Fruit fly (Drosophila melanogaster) whole organism, embryonic: ENCODE results near the gene Cdk1.

Experiments
- BtbVII ChIP-seq: fragments of 200-800 bp; sonication (Bioruptor generic); optimal IDR thresholded peaks from 3 replicates; lab custom pipeline; 2017; ENCODE audit warnings: missing biosample characterization, mild to moderate bottlenecking, missing genetic modification characterization
- CG1024 ChIP-seq: fragments of 200-800 bp; sonication (Bioruptor generic); IDR thresholded peaks from 2 replicates; pipeline ENCODE4 v1.3.6; 2022; ENCODE audit warnings: missing biosample characterization, missing genetic modification characterization
- CG11093 ChIP-seq: fragments of 200-800 bp; sonication (Bioruptor generic); IDR thresholded peaks from 3 replicates; pipeline ENCODE4 v1.3.6; 2022; ENCODE audit warnings: missing biosample characterization, missing genetic modification characterization
- CG11695 ChIP-seq: fragments of 200-800 bp; sonication (Bioruptor generic); IDR thresholded peaks from 3 replicates; pipeline ENCODE4 v1.3.6; 2022; ENCODE audit warnings: missing biosample characterization, missing genetic modification characterization
- CG11696 ChIP-seq: fragments of 200-800 bp; sonication (Bioruptor generic); IDR thresholded peaks from 2 replicates; pipeline ENCODE4 v1.3.6; 2022; ENCODE audit warnings: missing biosample characterization, missing genetic modification characterization
- CG12942 ChIP-seq: fragments of 200-800 bp; sonication (Bioruptor generic); optimal IDR thresholded peaks from 3 replicates; lab custom pipeline; 2016; ENCODE audit warnings: missing biosample characterization, missing genetic modification characterization
- CG14050 ChIP-seq: fragments of 200-800 bp; sonication (Bioruptor generic); IDR thresholded peaks from 3 replicates; pipeline ENCODE4 v1.3.6; 2022; ENCODE audit warnings: missing biosample characterization, missing genetic modification characterization
- CG15696 ChIP-seq: fragments of 200-800 bp; sonication (Bioruptor generic); optimal IDR thresholded peaks from 2 replicates; lab custom pipeline; 2019; ENCODE audit warnings: missing biosample characterization, mild to moderate bottlenecking, missing genetic modification characterization, moderate library complexity
- CG1832 ChIP-seq: fragments of 200-800 bp; sonication (Bioruptor generic); optimal IDR thresholded peaks from 2 replicates; lab custom pipeline; 2017; ENCODE audit warnings: missing biosample characterization, mild to moderate bottlenecking, missing genetic modification characterization, inconsistent platforms
- CG18599 ChIP-seq: fragments of 200-800 bp; sonication (Bioruptor generic); optimal IDR thresholded peaks from 3 replicates; lab custom pipeline; 2017; ENCODE audit warnings: missing biosample characterization, missing genetic modification characterization, mild to moderate bottlenecking, moderate library complexity, missing genetic modification reagents
- CG2116 ChIP-seq: fragments of 200-800 bp; sonication (Bioruptor generic); optimal IDR thresholded peaks from 3 replicates; lab custom pipeline; 2018; ENCODE audit warnings: missing biosample characterization, mild to moderate bottlenecking, missing genetic modification characterization
- CG2202 ChIP-seq: fragments of 200-800 bp; sonication (Bioruptor generic); optimal IDR thresholded peaks from 2 replicates; lab custom pipeline; 2018; ENCODE audit warnings: missing biosample characterization, mild to moderate bottlenecking, missing genetic modification characterization
- CG2678 ChIP-seq: fragments of 200-800 bp; sonication (Bioruptor generic); optimal IDR thresholded peaks from 3 replicates; lab custom pipeline; 2019; ENCODE audit warnings: missing biosample characterization, mild to moderate bottlenecking, missing genetic modification characterization, moderate library complexity
- CG30431 ChIP-seq: fragments of 200-800 bp; sonication (Bioruptor generic); optimal IDR thresholded peaks from 2 replicates; lab custom pipeline; 2017; ENCODE audit warnings: missing biosample characterization, missing genetic modification characterization
- CG3407 ChIP-seq: fragments of 200-800 bp; sonication (Bioruptor generic); optimal IDR thresholded peaks from 2 replicates; lab custom pipeline; 2018; ENCODE audit warnings: missing biosample characterization, mild to moderate bottlenecking, missing genetic modification characterization
- CG5953 ChIP-seq: fragments of 200-800 bp; sonication (Bioruptor generic); IDR thresholded peaks from 2 replicates; pipeline ENCODE4 v1.3.6; 2022; ENCODE audit warnings: missing biosample characterization, missing genetic modification characterization
- CG6791 ChIP-seq: fragments of 200-800 bp; sonication (Bioruptor generic); IDR thresholded peaks from 3 replicates; pipeline ENCODE4 v1.3.6; 2022; ENCODE audit warnings: missing biosample characterization, missing genetic modification characterization; ENCODE audit not compliant: partially characterized antibody
- CG6813 ChIP-seq: fragments of 200-800 bp; sonication (Bioruptor generic); optimal IDR thresholded peaks from 2 replicates; lab custom pipeline; 2017; ENCODE audit warnings: missing biosample characterization, missing genetic modification characterization, mild to moderate bottlenecking, moderate library complexity, missing genetic modification reagents
- CG8944 ChIP-seq: fragments of 200-800 bp; sonication (Bioruptor generic); optimal IDR thresholded peaks from 3 replicates; lab custom pipeline; 2016; ENCODE audit warnings: missing biosample characterization, missing genetic modification characterization
- CG9215 ChIP-seq: fragments of 200-800 bp; sonication (Bioruptor generic); IDR thresholded peaks from 2 replicates; pipeline ENCODE4 v1.3.6; 2022; ENCODE audit warnings: missing biosample characterization, missing genetic modification characterization
- CG9817 ChIP-seq: fragments of 200-800 bp; sonication (Bioruptor generic); optimal IDR thresholded peaks from 2 replicates; lab custom pipeline; 2018; ENCODE audit warnings: missing biosample characterization, mild to moderate bottlenecking, missing genetic modification characterization, moderate library complexity
- CkIIα-i1 ChIP-seq: fragments of 200-800 bp; sonication (Bioruptor generic); IDR thresholded peaks from 2 replicates; pipeline ENCODE4 v1.3.6; 2022; ENCODE audit warnings: missing biosample characterization, missing genetic modification characterization
- Doc3 ChIP-seq: fragments of 200-800 bp; sonication (Bioruptor generic); IDR thresholded peaks from 3 replicates; pipeline ENCODE4 v1.3.6; 2022; ENCODE audit warnings: missing biosample characterization, missing genetic modification characterization; ENCODE audit not compliant: partially characterized antibody
- Dref ChIP-seq: fragments of 200-800 bp; sonication (Bioruptor generic); IDR thresholded peaks from 2 replicates; pipeline ENCODE4 v1.3.6; 2022; ENCODE audit warnings: missing biosample characterization, missing genetic modification characterization
- Ets97D ChIP-seq: fragments of 200-800 bp; sonication (Bioruptor generic); optimal IDR thresholded peaks from 3 replicates; lab custom pipeline; 2016; ENCODE audit warnings: missing biosample characterization, missing genetic modification characterization
- Fer2 ChIP-seq: fragments of 200-800 bp; sonication (Bioruptor generic); optimal IDR thresholded peaks from 2 replicates; lab custom pipeline; 2018; ENCODE audit warnings: missing biosample characterization, mild to moderate bottlenecking, missing genetic modification characterization, moderate library complexity
- HHEX ChIP-seq: fragments of 200-800 bp; sonication (Bioruptor generic); optimal IDR thresholded peaks from 3 replicates; lab custom pipeline; 2017; ENCODE audit warnings: missing biosample characterization, mild to moderate bottlenecking, missing genetic modification characterization, missing genetic modification reagents
- HLH54F ChIP-seq: fragments of 200-800 bp; sonication (Bioruptor generic); optimal IDR thresholded peaks from 3 replicates; lab custom pipeline; 2016; ENCODE audit warnings: missing biosample characterization, missing genetic modification characterization
- HmgZ ChIP-seq: fragments of 200-800 bp; sonication (Bioruptor generic); optimal IDR thresholded peaks from 2 replicates; lab custom pipeline; 2018; ENCODE audit warnings: missing biosample characterization, mild to moderate bottlenecking, missing genetic modification characterization
- Hr39 ChIP-seq: fragments of >200 bp; optimal IDR thresholded peaks from 2 replicates; lab custom pipeline; 2017
- Mad ChIP-seq: fragments of 200-800 bp; sonication (Bioruptor generic); optimal IDR thresholded peaks from 2 replicates; lab custom pipeline; 2016; ENCODE audit warnings: missing biosample characterization, missing genetic modification characterization
- Optix ChIP-seq: fragments of 200-800 bp; sonication (Bioruptor generic); IDR thresholded peaks from 3 replicates; pipeline ENCODE4 v1.3.6; 2022; ENCODE audit warnings: missing biosample characterization, missing genetic modification characterization
- PHDP ChIP-seq: fragments of 200-800 bp; sonication (Bioruptor generic); optimal IDR thresholded peaks from 3 replicates; lab custom pipeline; 2018; ENCODE audit warnings: missing biosample characterization, mild to moderate bottlenecking, missing genetic modification characterization, moderate library complexity
- TFAM ChIP-seq: fragments of 200-800 bp; sonication (Bioruptor generic); optimal IDR thresholded peaks from 2 replicates; lab custom pipeline; 2017; ENCODE audit warnings: missing biosample characterization, missing genetic modification characterization, inconsistent platforms
- Taf1 ChIP-seq: fragments of 200-800 bp; sonication (Bioruptor generic); IDR thresholded peaks from 2 replicates; pipeline ENCODE4 v1.3.6; 2022; ENCODE audit warnings: missing biosample characterization, missing genetic modification characterization
- Xbp1 ChIP-seq: fragments of 200-800 bp; sonication (Bioruptor generic); optimal IDR thresholded peaks from 3 replicates; lab custom pipeline; 2016; ENCODE audit warnings: missing biosample characterization, mild to moderate bottlenecking, missing genetic modification characterization
- ab ChIP-seq: fragments of 200-800 bp; sonication (Bioruptor generic); optimal IDR thresholded peaks from 2 replicates; lab custom pipeline; 2016; ENCODE audit warnings: missing biosample characterization, missing genetic modification characterization
- ase ChIP-seq: fragments of 200-800 bp; sonication (Bioruptor generic); IDR thresholded peaks from 3 replicates; pipeline ENCODE4 v1.3.6; 2022; ENCODE audit warnings: missing biosample characterization, missing genetic modification characterization
- ash1 ChIP-seq: fragments of 200-800 bp; sonication (Bioruptor generic); optimal IDR thresholded peaks from 2 replicates; lab custom pipeline; 2018; ENCODE audit warnings: missing biosample characterization, mild to moderate bottlenecking, missing genetic modification characterization
- az2 ChIP-seq: fragments of 200-800 bp; sonication (Bioruptor generic); optimal IDR thresholded peaks from 3 replicates; lab custom pipeline; 2016; ENCODE audit warnings: missing biosample characterization, missing genetic modification characterization
- br ChIP-seq: fragments of >200 bp; optimal IDR thresholded peaks from 2 replicates; lab custom pipeline; 2017
- chn ChIP-seq: fragments of 200-800 bp; sonication (Bioruptor generic); optimal IDR thresholded peaks from 2 replicates; lab custom pipeline; 2016; ENCODE audit warnings: missing biosample characterization, missing genetic modification characterization
- crol ChIP-seq: fragments of 200-800 bp; sonication (Bioruptor generic); IDR thresholded peaks from 2 replicates; pipeline ENCODE4 v1.3.6; 2022; ENCODE audit warnings: missing biosample characterization, missing genetic modification characterization
- dan ChIP-seq: fragments of 200-800 bp; sonication (Bioruptor generic); IDR thresholded peaks from 2 replicates; pipeline ENCODE4 v1.3.6; 2022; ENCODE audit warnings: missing biosample characterization, missing genetic modification characterization
- eve ChIP-seq, 2 experiments: fragments of >200 bp; optimal IDR thresholded peaks; 2 replicates each; lab custom pipeline; 2017; ENCODE audit warnings: missing biosample characterization in 2 of 2, missing genetic modification characterization in 2 of 2
- fd96Cb ChIP-seq: fragments of 200-800 bp; sonication (Bioruptor generic); optimal IDR thresholded peaks from 2 replicates; lab custom pipeline; 2018; ENCODE audit warnings: missing biosample characterization, mild to moderate bottlenecking, missing genetic modification characterization, moderate library complexity
- grau ChIP-seq: fragments of 200-800 bp; optimal IDR thresholded peaks from 3 replicates; lab custom pipeline; 2019; ENCODE audit warnings: missing biosample characterization, mild to moderate bottlenecking, missing genetic modification characterization, moderate library complexity
- mirr ChIP-seq: fragments of 200-800 bp; sonication (Bioruptor generic); optimal IDR thresholded peaks from 3 replicates; lab custom pipeline; 2018; ENCODE audit warnings: missing biosample characterization, mild to moderate bottlenecking, missing genetic modification characterization
- nom ChIP-seq: fragments of 200-800 bp; sonication (Bioruptor generic); optimal IDR thresholded peaks from 2 replicates; lab custom pipeline; 2017; ENCODE audit warnings: missing biosample characterization, missing genetic modification characterization, mild to moderate bottlenecking, moderate library complexity, missing genetic modification reagents
- sob ChIP-seq: fragments of 200-800 bp; sonication (Bioruptor generic); IDR thresholded peaks from 2 replicates; pipeline ENCODE4 v1.3.6; 2022; ENCODE audit warnings: missing biosample characterization, missing genetic modification characterization
- zen ChIP-seq: fragments of 200-800 bp; sonication (Bioruptor generic); optimal IDR thresholded peaks from 3 replicates; lab custom pipeline; 2018; ENCODE audit warnings: missing biosample characterization, mild to moderate bottlenecking, missing genetic modification characterization, moderate library complexity

Cdk1 gene

DNA sequence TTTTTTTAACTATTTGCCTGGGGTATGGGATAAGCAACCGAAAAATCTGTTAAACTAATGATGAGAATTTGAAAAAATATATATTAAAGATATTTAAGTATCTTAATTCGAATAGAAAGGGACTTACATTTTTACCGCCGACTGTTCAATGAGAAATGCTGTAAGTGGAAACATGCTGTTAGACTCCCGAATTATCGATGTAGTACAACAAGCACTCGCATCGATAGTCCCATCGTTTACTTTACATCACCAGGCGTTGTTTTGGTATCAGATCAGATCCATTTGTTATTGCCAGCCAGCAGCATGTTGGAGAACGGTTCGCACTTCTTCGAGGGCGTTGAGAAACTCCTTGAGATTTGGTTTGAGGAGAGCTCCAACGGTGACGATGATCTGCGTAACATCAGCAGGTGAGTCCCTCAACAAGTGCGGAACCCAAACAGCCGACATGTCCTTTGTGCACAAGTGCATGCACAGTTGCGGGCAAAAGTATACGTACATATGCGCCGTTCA is 46.8 kb downstream of the Cdk1 start, which contains the start of gene SamDC (continued):
- TF ChIP-seq Mad (peak; percentile 4), CkIIα-i1 (GFP tag; lab: Robert Waterston, UW) (no peak), TFAM (GFP tag; lab: Kevin White, UChicago) (no peak), dan (GFP tag; lab: Robert Waterston, UW) (no peak), sob (peak; percentile 65; the same call in 1 of the 2 replicates), HHEX (GFP tag; lab: Kevin White, UChicago) (peak; percentile 48), CG14050 (GFP tag; lab: Robert Waterston, UW) (peak; percentile 19; the same call in 1 of the 3 replicates), CG2202 (tag; lab: Kevin White, UChicago) (no peak), CG2116 (GFP tag; lab: Kevin White, UChicago) (peak; percentile 60), Ets97D (GFP tag; lab: Kevin White, UChicago) (peak; percentile 42), ase (GFP tag; lab: Robert Waterston, UW) (no peak), CG6813 (GFP tag; lab: Kevin White, UChicago) (peak; percentile 46), CG1024 (peak; percentile 95), CG1832 (GFP tag; lab: Kevin White, UChicago) (no peak), az2 (GFP tag; lab: Kevin White, UChicago) (peak; percentile 53), CG2678 (tag; lab: Kevin White, UChicago) (peak; percentile 33), CG6791 (peak; percentile 87), CG15696 (tag; lab: Kevin White, UChicago) (peak; percentile 23), nom (GFP tag; lab: Kevin White, UChicago) (no peak), grau (tag; lab: Kevin White, UChicago) (peak; percentile 62), BtbVII (GFP tag; lab: Kevin White, UChicago) (peak; percentile 36), mirr (GFP tag; lab: Kevin White, UChicago) (peak; percentile 47), ab (GFP tag; lab: Kevin White, UChicago) (no peak), CG8944 (peak; percentile 17), HLH54F (peak; percentile 23), CG18599 (GFP tag; lab: Kevin White, UChicago) (no peak), chn (peak; percentile 10), fd96Cb (peak; percentile 26), HmgZ (tag; lab: Kevin White, UChicago) (peak; percentile 59), CG12942 (GFP tag; lab: Kevin White, UChicago) (peak; percentile 4), crol (no peak), Xbp1 (peak; percentile 51), CG30431 (no peak), Optix (no peak), Dref (GFP tag; lab: Robert Waterston, UW) (peak; percentile 91), CG5953 (GFP tag; lab: Robert Waterston, UW) (no peak), Taf1 (GFP tag; lab: Robert Waterston, UW) (0 out of 2 replicates have a peak, but pooled peaks have one; percentile 15), Doc3 (GFP tag; lab: Robert Waterston, UW) (peak; percentile 68), CG9215 (no peak), CG9817 (peak; percentile 29), Fer2 (no peak), PHDP (peak; percentile 63), br (no peak), CG11696 (GFP tag; lab: Robert Waterston, UW) (peak; percentile 90), zen (tag; lab: Kevin White, UChicago) (peak; percentile 58), CG11093 (GFP tag; lab: Robert Waterston, UW) (no peak), CG11695 (GFP tag; lab: Robert Waterston, UW) (0 out of 3 replicates have a peak, but pooled peaks have one; percentile 39), Hr39 (no peak), eve (GFP tag; optimal IDR thresholded peaks at IDR 0.05; lab: Kevin White, UChicago) (peak in 1 of 2 experiments; percentile 7), ash1 (GFP tag; lab: Kevin White, UChicago) (peak; percentile 16), CG3407 (GFP tag; lab: Kevin White, UChicago) (no peak)
